Fruit fly (Drosophila melanogaster) whole organism, embryonic: ENCODE results near the gene Pp1-87B.

Source experiments
- Ada2b ChIP-seq: fragments of 200-800 bp; sonication (Bioruptor generic); IDR thresholded peaks from 2 replicates; pipeline ENCODE4 v1.3.6; 2022; ENCODE audit warnings: missing biosample characterization, missing genetic modification characterization
- Bgb ChIP-seq: fragments of 200-800 bp; sonication (Bioruptor generic); IDR thresholded peaks from 2 replicates; pipeline ENCODE4 v1.3.6; 2022; ENCODE audit warnings: missing biosample characterization, missing genetic modification characterization; ENCODE audit not compliant: partially characterized antibody
- Blimp-1 ChIP-seq: fragments of 200-800 bp; sonication (Bioruptor generic); optimal IDR thresholded peaks from 3 replicates; lab custom pipeline; 2018; ENCODE audit warnings: missing biosample characterization, missing genetic modification characterization, mild to moderate bottlenecking, moderate library complexity, missing genetic modification reagents
- Bteb2 ChIP-seq: fragments of 200-800 bp; sonication (Bioruptor generic); optimal IDR thresholded peaks from 2 replicates; lab custom pipeline; 2016; ENCODE audit warnings: missing biosample characterization, missing genetic modification characterization
- CG10543 ChIP-seq: fragments of 200-800 bp; sonication (Bioruptor generic); optimal IDR thresholded peaks from 3 replicates; lab custom pipeline; 2017; ENCODE audit warnings: missing biosample characterization, mild to moderate bottlenecking, missing genetic modification characterization, moderate library complexity
- CG11093 ChIP-seq: fragments of 200-800 bp; sonication (Bioruptor generic); IDR thresholded peaks from 3 replicates; pipeline ENCODE4 v1.3.6; 2022; ENCODE audit warnings: missing biosample characterization, missing genetic modification characterization
- CG11723 ChIP-seq: fragments of 200-800 bp; sonication (Bioruptor generic); optimal IDR thresholded peaks from 2 replicates; lab custom pipeline; 2017; ENCODE audit warnings: missing biosample characterization, mild to moderate bottlenecking, missing genetic modification characterization
- CG12155 ChIP-seq: fragments of 200-800 bp; sonication (Bioruptor generic); optimal IDR thresholded peaks from 3 replicates; lab custom pipeline; 2016; ENCODE audit warnings: missing biosample characterization, missing genetic modification characterization
- CG12391 ChIP-seq: fragments of 200-800 bp; sonication (Bioruptor generic); optimal IDR thresholded peaks from 3 replicates; lab custom pipeline; 2018; ENCODE audit warnings: missing biosample characterization, mild to moderate bottlenecking, missing genetic modification characterization, moderate library complexity
- CG13287 ChIP-seq: fragments of 200-800 bp; sonication (Bioruptor generic); IDR thresholded peaks from 2 replicates; pipeline ENCODE4 v1.3.6; 2022; ENCODE audit warnings: missing biosample characterization, missing genetic modification characterization; ENCODE audit not compliant: partially characterized antibody
- CG14050 ChIP-seq: fragments of 200-800 bp; sonication (Bioruptor generic); IDR thresholded peaks from 3 replicates; pipeline ENCODE4 v1.3.6; 2022; ENCODE audit warnings: missing biosample characterization, missing genetic modification characterization
- CG15696 ChIP-seq: fragments of 200-800 bp; sonication (Bioruptor generic); optimal IDR thresholded peaks from 2 replicates; lab custom pipeline; 2019; ENCODE audit warnings: missing biosample characterization, mild to moderate bottlenecking, missing genetic modification characterization, moderate library complexity
- CG1647 ChIP-seq: fragments of 200-800 bp; sonication (Bioruptor generic); optimal IDR thresholded peaks from 3 replicates; lab custom pipeline; 2016; ENCODE audit warnings: missing biosample characterization, missing genetic modification characterization
- CG17186 ChIP-seq: fragments of 200-800 bp; sonication (Bioruptor generic); optimal IDR thresholded peaks from 3 replicates; lab custom pipeline; 2017; ENCODE audit warnings: missing biosample characterization, missing genetic modification reagents, missing genetic modification characterization
- CG17328 ChIP-seq: fragments of 200-800 bp; sonication (Bioruptor generic); IDR thresholded peaks from 2 replicates; pipeline ENCODE4 v1.3.6; 2022; ENCODE audit warnings: missing biosample characterization, missing genetic modification characterization
- CG18262 ChIP-seq: fragments of 200-800 bp; optimal IDR thresholded peaks from 3 replicates; lab custom pipeline; 2019; ENCODE audit warnings: missing biosample characterization, mild to moderate bottlenecking, missing genetic modification characterization, moderate library complexity
- CG2120 ChIP-seq: fragments of 200-800 bp; sonication (Bioruptor generic); optimal IDR thresholded peaks from 3 replicates; lab custom pipeline; 2016; ENCODE audit warnings: missing biosample characterization, missing genetic modification characterization
- CG4282 ChIP-seq: fragments of 200-800 bp; sonication (Bioruptor generic); optimal IDR thresholded peaks from 2 replicates; lab custom pipeline; 2016; ENCODE audit warnings: missing biosample characterization, missing genetic modification characterization
- CG5180 ChIP-seq: fragments of 200-800 bp; sonication (Bioruptor generic); optimal IDR thresholded peaks from 3 replicates; lab custom pipeline; 2017; ENCODE audit warnings: missing biosample characterization, missing genetic modification characterization, mild to moderate bottlenecking, moderate library complexity, missing genetic modification reagents
- CG7556 ChIP-seq: fragments of 200-800 bp; sonication (Bioruptor generic); optimal IDR thresholded peaks from 2 replicates; lab custom pipeline; 2017; ENCODE audit warnings: missing biosample characterization, mild to moderate bottlenecking, missing genetic modification characterization
- Chrac-16 ChIP-seq: fragments of 200-800 bp; sonication (Bioruptor generic); optimal IDR thresholded peaks from 3 replicates; lab custom pipeline; 2016; ENCODE audit warnings: missing biosample characterization, missing genetic modification characterization
- CkIIα-i1 ChIP-seq: fragments of 200-800 bp; sonication (Bioruptor generic); IDR thresholded peaks from 2 replicates; pipeline ENCODE4 v1.3.6; 2022; ENCODE audit warnings: missing biosample characterization, missing genetic modification characterization
- Doc3 ChIP-seq: fragments of 200-800 bp; sonication (Bioruptor generic); IDR thresholded peaks from 3 replicates; pipeline ENCODE4 v1.3.6; 2022; ENCODE audit warnings: missing biosample characterization, missing genetic modification characterization; ENCODE audit not compliant: partially characterized antibody
- GATAe ChIP-seq: fragments of 200-800 bp; sonication (Bioruptor generic); conservative IDR thresholded peaks from 2 replicates; pipeline ENCODE4 v1.3.6; 2022; ENCODE audit warnings: missing biosample characterization, missing genetic modification characterization
- H15 ChIP-seq: fragments of 200-800 bp; sonication (Bioruptor generic); IDR thresholded peaks from 3 replicates; pipeline ENCODE4 v1.3.6; 2022; ENCODE audit warnings: missing biosample characterization, missing genetic modification characterization
- Pdp1 ChIP-seq, 2 experiments: fragments of 200-800 bp; sonication (Bioruptor generic); optimal IDR thresholded peaks; 3 replicates each; lab custom pipeline; 2016; ENCODE audit warnings: missing biosample characterization in 2 of 2, missing genetic modification characterization in 2 of 2, mild to moderate bottlenecking in 1 of 2, moderate library complexity in 1 of 2
- Xbp1 ChIP-seq: fragments of 200-800 bp; sonication (Bioruptor generic); optimal IDR thresholded peaks from 3 replicates; lab custom pipeline; 2016; ENCODE audit warnings: missing biosample characterization, mild to moderate bottlenecking, missing genetic modification characterization
- YL-1 ChIP-seq: fragments of 200-800 bp; sonication (Bioruptor generic); optimal IDR thresholded peaks from 3 replicates; lab custom pipeline; 2017; ENCODE audit warnings: missing biosample characterization, mild to moderate bottlenecking, missing genetic modification characterization
- bigmax ChIP-seq: fragments of 200-800 bp; sonication (Bioruptor generic); optimal IDR thresholded peaks from 2 replicates; lab custom pipeline; 2018; ENCODE audit warnings: missing biosample characterization, mild to moderate bottlenecking, missing genetic modification characterization
- bsh ChIP-seq, 2 experiments: fragments of 200-800 bp; sonication (Bioruptor generic); optimal IDR thresholded peaks; 2 replicates each; lab custom pipeline; 2017 to 2018; ENCODE audit warnings: mild to moderate bottlenecking in 2 of 2, missing biosample characterization in 2 of 2, missing genetic modification characterization in 2 of 2, moderate library complexity in 1 of 2
- cato ChIP-seq: fragments of 200-800 bp; sonication (Bioruptor generic); optimal IDR thresholded peaks from 2 replicates; lab custom pipeline; 2016; ENCODE audit warnings: missing biosample characterization, missing genetic modification characterization, borderline replicate concordance
- caup ChIP-seq: fragments of 200-800 bp; sonication (Bioruptor generic); optimal IDR thresholded peaks from 3 replicates; lab custom pipeline; 2017; ENCODE audit warnings: missing biosample characterization, mild to moderate bottlenecking, missing genetic modification characterization, moderate library complexity; ENCODE audit not compliant: severe bottlenecking
- dpn ChIP-seq, 2 experiments: fragments of 200-800 bp; sonication (Bioruptor generic); optimal IDR thresholded peaks; 3 replicates each; lab custom pipeline; 2016; ENCODE audit warnings: missing biosample characterization in 2 of 2, missing genetic modification characterization in 2 of 2
- emc ChIP-seq: fragments of 200-800 bp; sonication (Bioruptor generic); optimal IDR thresholded peaks from 2 replicates; lab custom pipeline; 2016; ENCODE audit warnings: missing biosample characterization, missing genetic modification characterization
- ewg ChIP-seq: fragments of 200-800 bp; sonication (Bioruptor generic); optimal IDR thresholded peaks from 3 replicates; lab custom pipeline; 2017; ENCODE audit warnings: mild to moderate bottlenecking, missing biosample characterization, missing genetic modification reagents, missing genetic modification characterization
- fd96Cb ChIP-seq: fragments of 200-800 bp; sonication (Bioruptor generic); optimal IDR thresholded peaks from 2 replicates; lab custom pipeline; 2018; ENCODE audit warnings: missing biosample characterization, mild to moderate bottlenecking, missing genetic modification characterization, moderate library complexity
- gce ChIP-seq: fragments of 200-800 bp; sonication (Bioruptor generic); IDR thresholded peaks from 3 replicates; pipeline ENCODE4 v1.3.6; 2022; ENCODE audit warnings: missing biosample characterization, missing genetic modification characterization
- grau ChIP-seq: fragments of 200-800 bp; optimal IDR thresholded peaks from 3 replicates; lab custom pipeline; 2019; ENCODE audit warnings: missing biosample characterization, mild to moderate bottlenecking, missing genetic modification characterization, moderate library complexity
- her ChIP-seq: fragments of 200-800 bp; sonication (Bioruptor generic); optimal IDR thresholded peaks from 2 replicates; lab custom pipeline; 2016; ENCODE audit warnings: missing biosample characterization, missing genetic modification characterization
- lbe ChIP-seq: fragments of 200-800 bp; sonication (Bioruptor generic); optimal IDR thresholded peaks from 2 replicates; lab custom pipeline; 2016; ENCODE audit warnings: missing biosample characterization, mild to moderate bottlenecking, missing genetic modification characterization
- lmd ChIP-seq: fragments of 200-800 bp; sonication (Bioruptor generic); IDR thresholded peaks from 2 replicates; pipeline ENCODE4 v1.3.6; 2022; ENCODE audit warnings: missing biosample characterization, missing genetic modification characterization
- lov ChIP-seq, 2 experiments: fragments of 200-800 bp in 1 of 2; fragments of >200 bp in 1 of 2; sonication (Bioruptor generic) in 1 of 2; IDR thresholded peaks in 1 of 2; optimal IDR thresholded peaks in 1 of 2; 2 replicates in 1 of 2; 3 replicates in 1 of 2; pipeline versions ENCODE4 v1.3.6 to Lab custom; 2017 to 2022; ENCODE audit warnings: missing biosample characterization in 1 of 2, missing genetic modification characterization in 1 of 2
- mam ChIP-seq: fragments of 200-800 bp; sonication (Bioruptor generic); optimal IDR thresholded peaks from 3 replicates; lab custom pipeline; 2016; ENCODE audit warnings: missing biosample characterization, missing genetic modification characterization
- nau ChIP-seq: fragments of 200-800 bp; sonication (Bioruptor generic); optimal IDR thresholded peaks from 3 replicates; lab custom pipeline; 2017; ENCODE audit warnings: missing biosample characterization, mild to moderate bottlenecking, missing genetic modification characterization, missing genetic modification reagents
- nom ChIP-seq: fragments of 200-800 bp; sonication (Bioruptor generic); optimal IDR thresholded peaks from 2 replicates; lab custom pipeline; 2017; ENCODE audit warnings: missing biosample characterization, missing genetic modification characterization, mild to moderate bottlenecking, moderate library complexity, missing genetic modification reagents
- pros ChIP-seq: fragments of 200-800 bp; sonication (Bioruptor generic); optimal IDR thresholded peaks from 3 replicates; lab custom pipeline; 2019; ENCODE audit warnings: missing biosample characterization, mild to moderate bottlenecking, missing genetic modification characterization, moderate library complexity
- sd ChIP-seq: fragments of 200-800 bp; sonication (Bioruptor generic); optimal IDR thresholded peaks from 3 replicates; lab custom pipeline; 2018; ENCODE audit warnings: missing biosample characterization, mild to moderate bottlenecking, missing genetic modification characterization, moderate library complexity
- zfh1 ChIP-seq: fragments of 200-800 bp; sonication (Bioruptor generic); IDR thresholded peaks from 3 replicates; pipeline ENCODE4 v1.3.6; 2022; ENCODE audit warnings: missing biosample characterization, missing genetic modification characterization
- zfh2 ChIP-seq: fragments of 200-800 bp; sonication (Bioruptor generic); optimal IDR thresholded peaks from 2 replicates; lab custom pipeline; 2016; ENCODE audit warnings: missing biosample characterization, missing genetic modification characterization

Pp1-87B gene

DNA sequence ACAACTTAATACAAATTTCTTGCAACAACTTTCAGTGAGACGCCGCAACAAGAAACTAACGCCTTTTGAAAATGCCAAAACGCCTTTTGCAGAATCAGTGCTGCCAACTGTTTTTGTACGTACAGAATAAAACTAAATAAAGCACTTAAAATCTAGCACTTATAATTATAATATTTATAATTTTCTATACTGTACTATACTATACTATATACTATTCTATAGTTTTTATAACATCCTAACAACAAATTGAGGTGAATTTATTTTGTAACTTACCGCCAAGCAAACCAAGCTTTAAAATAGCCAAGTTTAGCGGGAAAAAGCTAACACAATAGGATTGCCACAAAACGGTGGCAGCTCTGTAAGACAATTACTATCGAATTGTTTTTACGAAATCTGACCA, 8.0 kb upstream of the Pp1-87B start, which contains the start of the genes Aos1 and Srlp (continued):
- peak; percentile 66 for TF ChIP-seq CG18262 (tag; lab: Kevin White, UChicago)
- TF ChIP-seq zfh2 (GFP tag; lab: Kevin White, UChicago), result peak; percentile 18
- peak; percentile 81 for TF ChIP-seq CG12391 (tag; lab: Kevin White, UChicago)
- TF ChIP-seq CG10543 (GFP tag; lab: Kevin White, UChicago), result peak; percentile 41
- TF ChIP-seq Bteb2 (GFP tag; lab: Kevin White, UChicago), result no peak
- peak; percentile 63 for TF ChIP-seq YL-1 (GFP tag; lab: Kevin White, UChicago)
- no peak for TF ChIP-seq H15
- TF ChIP-seq lov (optimal IDR thresholded peaks at IDR 0.05; lab: Kevin White, UChicago), result no peak
- TF ChIP-seq lov (GFP tag; IDR thresholded peaks at IDR 0.05; lab: Robert Waterston, UW), result no peak
- peak in 1 of 2 experiments; percentile 45 for TF ChIP-seq dpn (GFP tag; optimal IDR thresholded peaks at IDR 0.05; lab: Kevin White, UChicago)
- no peak for TF ChIP-seq caup (GFP tag; lab: Kevin White, UChicago)
- no peak for TF ChIP-seq pros
- peak; percentile 40 for TF ChIP-seq CG7556 (GFP tag; lab: Kevin White, UChicago)
- TF ChIP-seq cato (GFP tag; lab: Kevin White, UChicago), result no peak
- TF ChIP-seq Bgb (GFP tag; lab: Robert Waterston, UW), result no peak
- TF ChIP-seq CG11093 (GFP tag; lab: Robert Waterston, UW), result no peak
- peak in 1 of 2 experiments; percentile 49 for TF ChIP-seq bsh (GFP tag; optimal IDR thresholded peaks at IDR 0.05; lab: Kevin White, UChicago)
- no peak for TF ChIP-seq gce
- TF ChIP-seq Chrac-16 (GFP tag; lab: Kevin White, UChicago), result peak; percentile 38
- peak; percentile 1 for TF ChIP-seq ewg (GFP tag; lab: Kevin White, UChicago)
- no peak for TF ChIP-seq Blimp-1
- TF ChIP-seq Xbp1 (GFP tag; lab: Kevin White, UChicago), result peak; percentile 69
- peak; percentile 23 for TF ChIP-seq fd96Cb (tag; lab: Kevin White, UChicago)
- peak; percentile 6 for TF ChIP-seq CG1647 (GFP tag; lab: Kevin White, UChicago)
- TF ChIP-seq lbe (GFP tag; lab: Kevin White, UChicago), result peak; percentile 51
- TF ChIP-seq lmd (GFP tag; lab: Robert Waterston, UW), result peak; percentile 37; the same call in 1 of the 2 replicates
- no peak for TF ChIP-seq Doc3 (GFP tag; lab: Robert Waterston, UW)
- TF ChIP-seq Ada2b (GFP tag; lab: Robert Waterston, UW), result no peak
- TF ChIP-seq sd (tag; lab: Kevin White, UChicago), result peak; percentile 58
- TF ChIP-seq GATAe (GFP tag; lab: Robert Waterston, UW), result no peak
- peak; percentile 71 for TF ChIP-seq grau (tag; lab: Kevin White, UChicago)
- peak; percentile 42 for TF ChIP-seq CG2120 (GFP tag; lab: Kevin White, UChicago)
- TF ChIP-seq Pdp1 (GFP tag; optimal IDR thresholded peaks at IDR 0.05; lab: Kevin White, UChicago), result peak in 1 of 2 experiments; percentile 27
- no peak for TF ChIP-seq bigmax (GFP tag; lab: Kevin White, UChicago)
- TF ChIP-seq CG11723 (GFP tag; lab: Kevin White, UChicago), result peak; percentile 11
- no peak for TF ChIP-seq her (GFP tag; lab: Kevin White, UChicago)
- no peak for TF ChIP-seq CG4282
- TF ChIP-seq CkIIα-i1 (GFP tag; lab: Robert Waterston, UW), result no peak
- peak; percentile 62 for TF ChIP-seq CG15696 (tag; lab: Kevin White, UChicago)
- peak; percentile 35; the same call in 1 of the 2 replicates for TF ChIP-seq CG13287 (GFP tag; lab: Robert Waterston, UW)
- peak; percentile 43 for TF ChIP-seq CG12155
- TF ChIP-seq nau (GFP tag; lab: Kevin White, UChicago), result no peak
- TF ChIP-seq CG5180 (GFP tag; lab: Kevin White, UChicago), result no peak
- peak; percentile 21 for TF ChIP-seq CG17186 (GFP tag; lab: Kevin White, UChicago)
- TF ChIP-seq CG17328, result 0 out of 2 replicates have a peak, but pooled peaks have one; percentile 30
- TF ChIP-seq nom (GFP tag; lab: Kevin White, UChicago), result peak; percentile 43
- TF ChIP-seq CG14050 (GFP tag; lab: Robert Waterston, UW), result no peak
- peak; percentile 15 for TF ChIP-seq mam (GFP tag; lab: Kevin White, UChicago)
- no peak for TF ChIP-seq zfh1 (GFP tag; lab: Robert Waterston, UW)
- no peak for TF ChIP-seq emc (GFP tag; lab: Kevin White, UChicago)
